Fruit fly (Drosophila melanogaster) whole organism, pupa: ENCODE measurements around the gene dy.

Experiments
- CG12605 ChIP-seq: fragments of 200-800 bp; sonication (Bioruptor generic); IDR thresholded peaks from 2 replicates; pipeline ENCODE4 v1.3.6; 2022; ENCODE audit warnings: missing biosample characterization, missing genetic modification characterization
- CG13204 ChIP-seq: fragments of 200-800 bp; sonication (Bioruptor generic); optimal IDR thresholded peaks from 2 replicates; lab custom pipeline; 2018; ENCODE audit warnings: missing biosample characterization, mild to moderate bottlenecking, missing genetic modification characterization, moderate library complexity
- CG14655 ChIP-seq: fragments of 200-800 bp; sonication (Bioruptor generic); optimal IDR thresholded peaks from 3 replicates; lab custom pipeline; 2017; ENCODE audit warnings: mild to moderate bottlenecking, missing biosample characterization, missing genetic modification reagents, missing genetic modification characterization
- CG17806 ChIP-seq: fragments of 200-800 bp; sonication (Bioruptor generic); optimal IDR thresholded peaks from 2 replicates; lab custom pipeline; 2018; ENCODE audit warnings: missing biosample characterization, mild to moderate bottlenecking, missing genetic modification characterization, moderate library complexity
- CG32121 ChIP-seq: fragments of 200-800 bp; sonication (Bioruptor generic); IDR thresholded peaks from 2 replicates; pipeline ENCODE4 v1.3.6; 2022; ENCODE audit warnings: missing biosample characterization, missing genetic modification characterization
- EcR ChIP-seq: fragments of 200-800 bp; sonication (Bioruptor generic); optimal IDR thresholded peaks from 3 replicates; lab custom pipeline; 2019; ENCODE audit warnings: missing biosample characterization, missing genetic modification characterization, mild to moderate bottlenecking, moderate library complexity, missing genetic modification reagents
- Ets98B ChIP-seq: fragments of 200-800 bp; sonication (Bioruptor generic); IDR thresholded peaks from 2 replicates; pipeline ENCODE4 v1.3.6; 2022; ENCODE audit warnings: missing biosample characterization, missing genetic modification characterization
- Snoo ChIP-seq: fragments of 200-800 bp; sonication (Bioruptor generic); optimal IDR thresholded peaks from 3 replicates; lab custom pipeline; 2017; ENCODE audit warnings: missing biosample characterization, mild to moderate bottlenecking, missing genetic modification characterization, inconsistent platforms
- rn ChIP-seq: fragments of 200-800 bp; sonication (Bioruptor generic); IDR thresholded peaks from 2 replicates; pipeline ENCODE4 v1.3.6; 2022; ENCODE audit warnings: missing biosample characterization, missing genetic modification characterization

- TF ChIP-seq CG14655 (GFP tag; lab: Kevin White, UChicago) (peak; percentile 25), Ets98B (GFP tag; lab: Robert Waterston, UW) (peak; percentile 47), CG17806 (tag; lab: Kevin White, UChicago) (no peak), Snoo (tag; lab: Kevin White, UChicago) (no peak), CG12605 (GFP tag; lab: Robert Waterston, UW) (no peak), CG32121 (GFP tag; lab: Robert Waterston, UW) (0 out of 2 replicates have a peak, but pooled peaks have one; percentile 17), EcR (GFP tag; lab: Kevin White, UChicago) (no peak), rn (GFP tag; lab: Robert Waterston, UW) (no peak), CG13204 (GFP tag; lab: Kevin White, UChicago) (no peak)
Measured at dm6 chrX:11821946-11822345, 43.4 kb upstream of the dy start.
